Worm (Caenorhabditis elegans) whole organism, mixed stage, embryonic: ENCODE measurements around the gene mrps-34.

Experiments used
- M03D4.4 ChIP-seq: sonication (generic microtip); optimal IDR thresholded peaks from 2 replicates; lab custom pipeline; 2017; ENCODE audit warnings: mild to moderate bottlenecking, missing genetic modification characterization, missing compliant biosample characterization
- blmp-1 ChIP-seq: fragments of 150-350 bp; optimal IDR thresholded peaks from 2 replicates; lab custom pipeline; 2014; ENCODE audit warnings: missing biosample characterization, missing genetic modification characterization
- ceh-39 ChIP-seq: fragments of 150-350 bp; optimal IDR thresholded peaks from 2 replicates; lab custom pipeline; 2014; ENCODE audit warnings: missing biosample characterization, missing genetic modification characterization
- ceh-43 ChIP-seq: fragments of 200-800 bp; sonication (Bioruptor generic); optimal IDR thresholded peaks from 2 replicates; lab custom pipeline; 2018; ENCODE audit warnings: mild to moderate bottlenecking, missing genetic modification characterization, moderate library complexity, missing compliant biosample characterization
- ceh-83 ChIP-seq: fragments of 200-800 bp; sonication (Bioruptor generic); optimal IDR thresholded peaks from 2 replicates; lab custom pipeline; 2018; ENCODE audit warnings: mild to moderate bottlenecking, missing genetic modification characterization, missing compliant biosample characterization
- ces-1 ChIP-seq: fragments of 150-350 bp; optimal IDR thresholded peaks from 2 replicates; lab custom pipeline; 2014; ENCODE audit warnings: missing biosample characterization, missing genetic modification reagents, missing genetic modification characterization
- cnd-1 ChIP-seq: fragments of 200-800 bp; sonication (Bioruptor generic); optimal IDR thresholded peaks from 2 replicates; lab custom pipeline; 2018; ENCODE audit warnings: mild to moderate bottlenecking, missing genetic modification characterization, missing compliant biosample characterization
- drap-1 ChIP-seq: fragments of 200-800 bp; sonication (Bioruptor generic); optimal IDR thresholded peaks from 3 replicates; lab custom pipeline; 2018; ENCODE audit warnings: mild to moderate bottlenecking, missing genetic modification characterization, missing compliant biosample characterization
- elt-1 ChIP-seq: sonication (generic microtip); optimal IDR thresholded peaks from 2 replicates; lab custom pipeline; 2017; ENCODE audit warnings: missing genetic modification characterization, mild to moderate bottlenecking, missing compliant biosample characterization, antibody characterized with exemption, moderate library complexity, borderline replicate concordance; ENCODE audit not compliant: insufficient read depth
- flh-1 ChIP-seq: fragments of 200-800 bp; sonication (Bioruptor generic); optimal IDR thresholded peaks from 2 replicates; lab custom pipeline; 2018; ENCODE audit warnings: mild to moderate bottlenecking, missing genetic modification characterization, moderate library complexity, missing compliant biosample characterization
- ham-2 ChIP-seq: fragments of 200-800 bp; sonication (Bioruptor generic); optimal IDR thresholded peaks from 2 replicates; lab custom pipeline; 2018; ENCODE audit warnings: mild to moderate bottlenecking, missing genetic modification characterization, missing compliant biosample characterization
- hlh-1 ChIP-seq: fragments of 150-350 bp; optimal IDR thresholded peaks from 2 replicates; lab custom pipeline; 2014; ENCODE audit warnings: missing biosample characterization, missing genetic modification reagents, missing genetic modification characterization
- lin-13 ChIP-seq: fragments of 150-350 bp; optimal IDR thresholded peaks from 2 replicates; lab custom pipeline; 2014; ENCODE audit warnings: missing biosample characterization, missing genetic modification characterization
- lin-32 ChIP-seq: fragments of 200-800 bp; sonication (Bioruptor generic); optimal IDR thresholded peaks from 2 replicates; lab custom pipeline; 2018; ENCODE audit warnings: mild to moderate bottlenecking, missing genetic modification characterization, missing compliant biosample characterization
- lsy-2 ChIP-seq: fragments of 150-350 bp; optimal IDR thresholded peaks from 2 replicates; lab custom pipeline; 2014; ENCODE audit warnings: missing biosample characterization, missing genetic modification characterization
- mab-5 ChIP-seq: fragments of 150-350 bp; optimal IDR thresholded peaks from 2 replicates; lab custom pipeline; 2014; ENCODE audit warnings: missing biosample characterization, missing genetic modification characterization
- mep-1 ChIP-seq: fragments of 150-350 bp; optimal IDR thresholded peaks from 2 replicates; lab custom pipeline; 2017; ENCODE audit warnings: missing biosample characterization, missing genetic modification reagents, missing genetic modification characterization, inconsistent platforms
- mls-2 ChIP-seq: sonication (generic microtip); optimal IDR thresholded peaks from 2 replicates; lab custom pipeline; 2016; ENCODE audit warnings: mild to moderate bottlenecking, missing genetic modification characterization, moderate library complexity, missing compliant biosample characterization
- nhr-12 ChIP-seq: fragments of 150-350 bp; optimal IDR thresholded peaks from 2 replicates; lab custom pipeline; 2014; ENCODE audit warnings: missing biosample characterization, missing genetic modification characterization
- nhr-2 ChIP-seq: fragments of 150-350 bp; optimal IDR thresholded peaks from 2 replicates; lab custom pipeline; 2014; ENCODE audit warnings: missing biosample characterization, missing genetic modification characterization
- nhr-237 ChIP-seq: fragments of 150-350 bp; optimal IDR thresholded peaks from 2 replicates; lab custom pipeline; 2014; ENCODE audit warnings: missing biosample characterization, missing genetic modification characterization
- nhr-28 ChIP-seq: fragments of 150-350 bp; optimal IDR thresholded peaks from 2 replicates; lab custom pipeline; 2014; ENCODE audit warnings: missing biosample characterization, missing genetic modification characterization
- nhr-76 ChIP-seq: sonication (generic microtip); optimal IDR thresholded peaks from 2 replicates; lab custom pipeline; 2017; ENCODE audit warnings: missing biosample characterization, missing genetic modification characterization
- pha-4 ChIP-seq: fragments of 150-350 bp; optimal IDR thresholded peaks from 2 replicates; lab custom pipeline; 2018; ENCODE audit warnings: missing biosample characterization, missing genetic modification reagents, missing genetic modification characterization
- sem-2 ChIP-seq: fragments of 200-800 bp; sonication (Bioruptor generic); optimal IDR thresholded peaks from 2 replicates; lab custom pipeline; 2018; ENCODE audit warnings: mild to moderate bottlenecking, missing genetic modification characterization, missing compliant biosample characterization
- snpc-4 ChIP-seq: fragments of 150-350 bp; optimal IDR thresholded peaks from 2 replicates; lab custom pipeline; 2014; ENCODE audit warnings: missing biosample characterization, missing genetic modification characterization
- sptf-1 ChIP-seq: sonication (generic microtip); optimal IDR thresholded peaks from 2 replicates; lab custom pipeline; 2017; ENCODE audit warnings: mild to moderate bottlenecking, missing genetic modification characterization, moderate library complexity, missing compliant biosample characterization
- tbx-8 ChIP-seq: fragments of 200-800 bp; sonication (Bioruptor generic); optimal IDR thresholded peaks from 2 replicates; lab custom pipeline; 2018; ENCODE audit warnings: mild to moderate bottlenecking, missing genetic modification characterization, moderate library complexity, missing compliant biosample characterization
- unc-120 ChIP-seq: sonication (generic microtip); optimal IDR thresholded peaks from 2 replicates; lab custom pipeline; 2017; ENCODE audit warnings: missing genetic modification characterization, missing compliant biosample characterization; ENCODE audit not compliant: poor library complexity, severe bottlenecking
- unc-39 ChIP-seq: fragments of 150-350 bp; optimal IDR thresholded peaks from 2 replicates; lab custom pipeline; 2014; ENCODE audit warnings: missing biosample characterization, missing genetic modification characterization
- unc-62 ChIP-seq: fragments of 150-350 bp; optimal IDR thresholded peaks from 2 replicates; lab custom pipeline; 2014; ENCODE audit warnings: missing biosample characterization, missing genetic modification reagents, missing genetic modification characterization
- zip-8 ChIP-seq: fragments of 150-350 bp; optimal IDR thresholded peaks from 2 replicates; lab custom pipeline; 2014; ENCODE audit warnings: missing biosample characterization, missing genetic modification characterization
- ztf-11 ChIP-seq: fragments of 150-350 bp; optimal IDR thresholded peaks from 2 replicates; lab custom pipeline; 2014; ENCODE audit warnings: missing biosample characterization, missing genetic modification characterization

The mrps-34 gene

ce11 chrIII:4520057-4520456 is 22.2 kb downstream of the mrps-34 start, which contains the start of gene cdh-4:
cdh-4 (plus strand) TSS chrIII:4520357.
- TF ChIP-seq elt-1 (tag; lab: Kevin White, UChicago) (no peak), lsy-2 (tag; lab: Kevin White, UChicago) (no peak), ztf-11 (tag; lab: Kevin White, UChicago) (no peak), lin-13 (no peak), lin-32 (GFP tag; lab: Kevin White, UChicago) (no peak), nhr-2 (no peak)

DNA sequence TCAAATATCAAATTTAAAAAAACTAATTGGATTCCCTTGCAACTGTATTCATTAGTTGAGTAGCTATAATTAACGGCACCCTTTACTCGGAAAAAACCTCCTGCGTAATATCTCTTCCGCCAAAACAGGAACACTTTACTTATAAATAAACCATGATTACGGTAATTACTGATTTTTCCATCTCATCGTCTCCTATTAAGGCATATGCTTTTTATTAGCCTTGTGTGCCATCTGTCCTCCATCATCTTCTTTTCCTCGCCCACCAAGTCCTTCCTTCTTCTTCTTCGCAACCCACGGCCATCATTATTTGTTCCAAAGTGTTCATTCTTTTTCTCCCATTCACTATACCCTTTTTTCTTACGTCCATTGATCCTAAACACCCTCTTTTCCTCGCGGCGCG is 22.8 kb downstream of the mrps-34 start:
- TF ChIP-seq elt-1 (tag; lab: Kevin White, UChicago), result no peak
- TF ChIP-seq pha-4 (tag; lab: Kevin White, UChicago), result no peak
- TF ChIP-seq ceh-39, result no peak
- no peak for TF ChIP-seq sem-2 (GFP tag; lab: Kevin White, UChicago)
- TF ChIP-seq lin-13, result no peak
- no peak for TF ChIP-seq nhr-76 (tag; lab: Kevin White, UChicago)
- no peak for TF ChIP-seq M03D4.4 (tag; lab: Kevin White, UChicago)
- TF ChIP-seq lin-32 (GFP tag; lab: Kevin White, UChicago), result peak; percentile 55
- no peak for TF ChIP-seq blmp-1 (tag; lab: Kevin White, UChicago)
- peak; percentile 77 for TF ChIP-seq cnd-1 (tag; lab: Kevin White, UChicago)
- TF ChIP-seq ceh-83, result no peak
- TF ChIP-seq mls-2 (tag; lab: Kevin White, UChicago), result peak; percentile 60
- TF ChIP-seq ham-2 (GFP tag; lab: Kevin White, UChicago), result no peak
- TF ChIP-seq ceh-43 (GFP tag; lab: Kevin White, UChicago), result peak; percentile 52
- no peak for TF ChIP-seq nhr-237
- TF ChIP-seq mab-5 (tag; lab: Kevin White, UChicago), result no peak
- TF ChIP-seq nhr-2, result no peak
- peak; percentile 67 for TF ChIP-seq ces-1 (GFP tag; lab: Kevin White, UChicago)
- TF ChIP-seq unc-62, result no peak
- TF ChIP-seq lsy-2 (tag; lab: Kevin White, UChicago), result no peak
- TF ChIP-seq unc-120 (tag; lab: Kevin White, UChicago), result no peak
- TF ChIP-seq drap-1 (GFP tag; lab: Kevin White, UChicago), result no peak
- no peak for TF ChIP-seq mep-1 (tag; lab: Kevin White, UChicago)
- TF ChIP-seq nhr-12 (tag; lab: Kevin White, UChicago), result no peak
- no peak for TF ChIP-seq sptf-1 (tag; lab: Kevin White, UChicago)
- no peak for TF ChIP-seq tbx-8
- TF ChIP-seq, all 35 proteins: peak for 5

ce11 chrIII:4517781-4518180 is 24.5 kb downstream of the mrps-34 start:
- TF ChIP-seq sptf-1 (tag; lab: Kevin White, UChicago) (no peak), hlh-1 (tag; lab: Kevin White, UChicago) (no peak), snpc-4 (no peak), nhr-28 (no peak), flh-1 (no peak), ces-1 (GFP tag; lab: Kevin White, UChicago) (no peak), unc-39 (tag; lab: Kevin White, UChicago) (no peak), mep-1 (tag; lab: Kevin White, UChicago) (no peak), lin-13 (no peak), ceh-39 (no peak), elt-1 (tag; lab: Kevin White, UChicago) (no peak), tbx-8 (no peak), lin-32 (GFP tag; lab: Kevin White, UChicago) (no peak), lsy-2 (tag; lab: Kevin White, UChicago) (no peak)

DNA sequence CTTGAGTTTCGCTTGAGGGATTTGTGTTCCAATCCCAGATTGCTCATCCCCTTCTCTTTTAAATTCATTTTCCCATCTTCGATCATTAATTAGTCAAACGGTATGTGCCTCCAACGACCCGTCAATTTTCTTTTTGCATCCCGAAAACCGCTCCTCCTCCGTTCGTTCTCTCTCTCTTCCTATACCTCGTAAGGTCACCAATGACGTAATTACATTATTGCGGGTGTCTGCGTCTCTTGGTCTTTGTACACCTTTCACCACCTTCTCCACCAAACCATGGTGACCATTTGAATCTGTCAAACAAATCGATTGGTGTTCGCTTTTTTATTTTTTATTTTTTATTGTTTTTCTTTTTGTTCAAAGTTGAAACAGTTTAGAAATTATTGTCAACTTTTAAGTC is 27.1 kb downstream of the mrps-34 start:
- TF ChIP-seq mep-1 (tag; lab: Kevin White, UChicago) (peak; percentile 55), lin-32 (GFP tag; lab: Kevin White, UChicago) (no peak), drap-1 (GFP tag; lab: Kevin White, UChicago) (no peak), unc-120 (tag; lab: Kevin White, UChicago) (no peak), ces-1 (GFP tag; lab: Kevin White, UChicago) (peak; percentile 96), ceh-39 (peak; percentile 41), zip-8 (peak; percentile 84), nhr-2 (peak; percentile 64)
